Fruit fly (Drosophila melanogaster) whole organism, embryonic: ENCODE measurements around the gene VGlut.

Source experiments
- Ada2b ChIP-seq: fragments of 200-800 bp; sonication (Bioruptor generic); IDR thresholded peaks from 2 replicates; pipeline ENCODE4 v1.3.6; 2022; ENCODE audit warnings: missing biosample characterization, missing genetic modification characterization
- Adf1 ChIP-seq: fragments of 200-800 bp; sonication (Bioruptor generic); IDR thresholded peaks from 2 replicates; pipeline ENCODE4 v1.3.6; 2022; ENCODE audit warnings: missing biosample characterization, missing genetic modification characterization
- Atf6 ChIP-seq: fragments of 200-800 bp; sonication (Bioruptor generic); IDR thresholded peaks from 2 replicates; pipeline ENCODE4 v1.3.6; 2022; ENCODE audit warnings: missing biosample characterization, missing genetic modification characterization
- Bdp1 ChIP-seq: fragments of 200-800 bp; sonication (Bioruptor generic); optimal IDR thresholded peaks from 3 replicates; lab custom pipeline; 2016; ENCODE audit warnings: missing biosample characterization, missing genetic modification characterization
- BtbVII ChIP-seq: fragments of 200-800 bp; sonication (Bioruptor generic); optimal IDR thresholded peaks from 3 replicates; lab custom pipeline; 2017; ENCODE audit warnings: missing biosample characterization, mild to moderate bottlenecking, missing genetic modification characterization
- C15 ChIP-seq: fragments of 200-800 bp; sonication (Bioruptor generic); IDR thresholded peaks from 3 replicates; pipeline ENCODE4 v1.3.6; 2022; ENCODE audit warnings: missing biosample characterization, missing genetic modification characterization
- CG11696 ChIP-seq: fragments of 200-800 bp; sonication (Bioruptor generic); IDR thresholded peaks from 2 replicates; pipeline ENCODE4 v1.3.6; 2022; ENCODE audit warnings: missing biosample characterization, missing genetic modification characterization
- CG12236 ChIP-seq: fragments of 200-800 bp; sonication (Bioruptor generic); optimal IDR thresholded peaks from 2 replicates; lab custom pipeline; 2016; ENCODE audit warnings: missing biosample characterization, missing genetic modification characterization
- CG12744 ChIP-seq: fragments of 200-800 bp; sonication (Bioruptor generic); optimal IDR thresholded peaks from 2 replicates; lab custom pipeline; 2016; ENCODE audit warnings: missing biosample characterization, missing genetic modification characterization
- CG13296 ChIP-seq: fragments of 200-800 bp; sonication (Bioruptor generic); optimal IDR thresholded peaks from 3 replicates; lab custom pipeline; 2018; ENCODE audit warnings: missing biosample characterization, mild to moderate bottlenecking, missing genetic modification characterization
- CG17385 ChIP-seq: fragments of 200-800 bp; sonication (Bioruptor generic); optimal IDR thresholded peaks from 3 replicates; lab custom pipeline; 2018; ENCODE audit warnings: missing biosample characterization, mild to moderate bottlenecking, missing genetic modification characterization
- CG18011 ChIP-seq: fragments of 200-800 bp; sonication (Bioruptor generic); optimal IDR thresholded peaks from 2 replicates; lab custom pipeline; 2017; ENCODE audit warnings: missing biosample characterization, missing genetic modification characterization, mild to moderate bottlenecking, moderate library complexity, missing genotype
- CG18619 ChIP-seq: fragments of 200-800 bp; sonication (Bioruptor generic); optimal IDR thresholded peaks from 3 replicates; lab custom pipeline; 2017; ENCODE audit warnings: missing biosample characterization, mild to moderate bottlenecking, missing genetic modification characterization
- CG2116 ChIP-seq: fragments of 200-800 bp; sonication (Bioruptor generic); optimal IDR thresholded peaks from 3 replicates; lab custom pipeline; 2018; ENCODE audit warnings: missing biosample characterization, mild to moderate bottlenecking, missing genetic modification characterization
- CG2202 ChIP-seq: fragments of 200-800 bp; sonication (Bioruptor generic); optimal IDR thresholded peaks from 2 replicates; lab custom pipeline; 2018; ENCODE audit warnings: missing biosample characterization, mild to moderate bottlenecking, missing genetic modification characterization
- CG32532 ChIP-seq: fragments of 200-800 bp; sonication (Bioruptor generic); IDR thresholded peaks from 2 replicates; pipeline ENCODE4 v1.3.6; 2022; ENCODE audit warnings: missing biosample characterization, missing genetic modification characterization
- CG33557 ChIP-seq: fragments of 200-800 bp; sonication (Bioruptor generic); optimal IDR thresholded peaks from 2 replicates; lab custom pipeline; 2019; ENCODE audit warnings: missing biosample characterization, mild to moderate bottlenecking, missing genetic modification characterization, moderate library complexity
- CG3847 ChIP-seq: fragments of 200-800 bp; sonication (Bioruptor generic); IDR thresholded peaks from 2 replicates; pipeline ENCODE4 v1.3.6; 2022; ENCODE audit warnings: missing biosample characterization, missing genetic modification characterization
- CG4820 ChIP-seq: fragments of 200-800 bp; sonication (Bioruptor generic); optimal IDR thresholded peaks from 3 replicates; lab custom pipeline; 2016; ENCODE audit warnings: missing biosample characterization, missing genetic modification characterization
- CG5953 ChIP-seq: fragments of 200-800 bp; sonication (Bioruptor generic); IDR thresholded peaks from 2 replicates; pipeline ENCODE4 v1.3.6; 2022; ENCODE audit warnings: missing biosample characterization, missing genetic modification characterization
- CG6689 ChIP-seq: fragments of 200-800 bp; sonication (Bioruptor generic); IDR thresholded peaks from 2 replicates; pipeline ENCODE4 v1.3.6; 2022; ENCODE audit warnings: missing biosample characterization, missing genetic modification characterization
- CG7963 ChIP-seq: fragments of 200-800 bp; sonication (Bioruptor generic); IDR thresholded peaks from 3 replicates; pipeline ENCODE4 v1.3.6; 2022; ENCODE audit warnings: missing biosample characterization, missing genetic modification characterization; ENCODE audit not compliant: partially characterized antibody
- CG7987 ChIP-seq: fragments of 200-800 bp; sonication (Bioruptor generic); optimal IDR thresholded peaks from 2 replicates; lab custom pipeline; 2018; ENCODE audit warnings: missing biosample characterization, mild to moderate bottlenecking, missing genetic modification characterization, moderate library complexity
- CG8478 ChIP-seq: fragments of >200 bp; optimal IDR thresholded peaks from 2 replicates; lab custom pipeline; 2018
- CG9797 ChIP-seq: fragments of 200-800 bp; sonication (Bioruptor generic); optimal IDR thresholded peaks from 3 replicates; lab custom pipeline; 2018; ENCODE audit warnings: missing biosample characterization, mild to moderate bottlenecking, missing genetic modification characterization
- CG9876 ChIP-seq: fragments of 200-800 bp; sonication (Bioruptor generic); optimal IDR thresholded peaks from 2 replicates; lab custom pipeline; 2016; ENCODE audit warnings: missing biosample characterization, missing genetic modification characterization
- Chrac-16 ChIP-seq: fragments of 200-800 bp; sonication (Bioruptor generic); optimal IDR thresholded peaks from 3 replicates; lab custom pipeline; 2016; ENCODE audit warnings: missing biosample characterization, missing genetic modification characterization
- D ChIP-seq, 2 experiments: fragments of 200-800 bp in 1 of 2; fragments of >200 bp in 1 of 2; sonication (Bioruptor generic) in 1 of 2; optimal IDR thresholded peaks; 2 replicates in 1 of 2; 3 replicates in 1 of 2; lab custom pipeline; 2017; ENCODE audit warnings: mild to moderate bottlenecking in 1 of 2, missing biosample characterization in 1 of 2, missing genetic modification characterization in 1 of 2, missing genetic modification reagents in 1 of 2
- Dll ChIP-seq: fragments of 200-800 bp; sonication (Bioruptor generic); IDR thresholded peaks from 4 replicates; pipeline ENCODE4 v1.3.6; 2022; ENCODE audit warnings: missing biosample characterization, missing genetic modification characterization; ENCODE audit not compliant: partially characterized antibody
- Drgx ChIP-seq: fragments of 200-800 bp; sonication (Bioruptor generic); IDR thresholded peaks from 2 replicates; pipeline ENCODE4 v1.3.6; 2022; ENCODE audit warnings: missing biosample characterization, missing genetic modification characterization
- H15 ChIP-seq: fragments of 200-800 bp; sonication (Bioruptor generic); IDR thresholded peaks from 3 replicates; pipeline ENCODE4 v1.3.6; 2022; ENCODE audit warnings: missing biosample characterization, missing genetic modification characterization
- HmgD ChIP-seq: fragments of 200-800 bp; sonication (Bioruptor generic); optimal IDR thresholded peaks from 3 replicates; lab custom pipeline; 2016; ENCODE audit warnings: missing biosample characterization, missing genetic modification characterization
- Mrtf ChIP-seq: fragments of 200-800 bp; sonication (Bioruptor generic); IDR thresholded peaks from 3 replicates; pipeline ENCODE4 v1.3.6; 2022; ENCODE audit warnings: missing biosample characterization, missing genetic modification characterization
- NK7.1 ChIP-seq: fragments of 200-800 bp; sonication (Bioruptor generic); optimal IDR thresholded peaks from 3 replicates; lab custom pipeline; 2016; ENCODE audit warnings: missing biosample characterization, missing genetic modification characterization
- NfI ChIP-seq: fragments of 200-800 bp; sonication (Bioruptor generic); optimal IDR thresholded peaks from 3 replicates; lab custom pipeline; 2018; ENCODE audit warnings: missing biosample characterization, mild to moderate bottlenecking, missing genetic modification characterization, moderate library complexity
- Scr ChIP-seq: fragments of 200-800 bp; sonication (Bioruptor generic); IDR thresholded peaks from 2 replicates; pipeline ENCODE4 v1.3.6; 2022; ENCODE audit warnings: missing biosample characterization, missing genetic modification characterization; ENCODE audit not compliant: partially characterized antibody
- bab2 ChIP-seq: fragments of 200-800 bp; sonication (Bioruptor generic); optimal IDR thresholded peaks from 2 replicates; lab custom pipeline; 2016; ENCODE audit warnings: missing biosample characterization, missing genetic modification characterization
- br ChIP-seq: fragments of >200 bp; optimal IDR thresholded peaks from 2 replicates; lab custom pipeline; 2017
- crc ChIP-seq: fragments of 200-800 bp; sonication (Bioruptor generic); optimal IDR thresholded peaks from 2 replicates; lab custom pipeline; 2016; ENCODE audit warnings: missing biosample characterization, missing genetic modification characterization
- dmrt11E ChIP-seq: fragments of 200-800 bp; sonication (Bioruptor generic); optimal IDR thresholded peaks from 3 replicates; lab custom pipeline; 2018; ENCODE audit warnings: missing biosample characterization, mild to moderate bottlenecking, missing genetic modification characterization, moderate library complexity
- dpn ChIP-seq, 2 experiments: fragments of 200-800 bp; sonication (Bioruptor generic); optimal IDR thresholded peaks; 3 replicates each; lab custom pipeline; 2016; ENCODE audit warnings: missing biosample characterization in 2 of 2, missing genetic modification characterization in 2 of 2
- ftz-f1 ChIP-seq: fragments of 200-800 bp; sonication (Bioruptor generic); optimal IDR thresholded peaks from 2 replicates; lab custom pipeline; 2016; ENCODE audit warnings: missing biosample characterization, missing genetic modification characterization
- inv ChIP-seq: fragments of 200-800 bp; sonication (Bioruptor generic); IDR thresholded peaks from 2 replicates; pipeline ENCODE4 v1.3.6; 2022; ENCODE audit warnings: missing biosample characterization, missing genetic modification characterization; ENCODE audit not compliant: partially characterized antibody
- jing ChIP-seq: fragments of 200-800 bp; sonication (Bioruptor generic); optimal IDR thresholded peaks from 2 replicates; lab custom pipeline; 2018; ENCODE audit warnings: missing biosample characterization, mild to moderate bottlenecking, missing genetic modification characterization
- phol ChIP-seq: fragments of 200-800 bp; sonication (Bioruptor generic); optimal IDR thresholded peaks from 3 replicates; lab custom pipeline; 2018; ENCODE audit warnings: missing biosample characterization, mild to moderate bottlenecking, missing genetic modification characterization, moderate library complexity
- pros ChIP-seq: fragments of 200-800 bp; sonication (Bioruptor generic); optimal IDR thresholded peaks from 3 replicates; lab custom pipeline; 2019; ENCODE audit warnings: missing biosample characterization, mild to moderate bottlenecking, missing genetic modification characterization, moderate library complexity
- sc ChIP-seq, 3 experiments: fragments of >200 bp in 2 of 3; fragments of 200-800 bp in 1 of 3; sonication (Bioruptor generic) in 1 of 3; optimal IDR thresholded peaks; 2 replicates in 2 of 3; 3 replicates in 1 of 3; lab custom pipeline; 2017; ENCODE audit warnings: mild to moderate bottlenecking in 1 of 3, missing biosample characterization in 1 of 3, missing genetic modification characterization in 1 of 3, missing genetic modification reagents in 1 of 3
- sisA ChIP-seq: fragments of 200-800 bp; sonication (Bioruptor generic); IDR thresholded peaks from 2 replicates; pipeline ENCODE4 v1.3.6; 2022; ENCODE audit warnings: missing biosample characterization, missing genetic modification characterization
- slp2 ChIP-seq: fragments of 200-800 bp; sonication (Bioruptor generic); optimal IDR thresholded peaks from 2 replicates; lab custom pipeline; 2016; ENCODE audit warnings: missing biosample characterization, missing genetic modification characterization
- toy ChIP-seq: fragments of 200-800 bp; sonication (Bioruptor generic); IDR thresholded peaks from 2 replicates; pipeline ENCODE4 v1.3.6; 2022; ENCODE audit warnings: missing biosample characterization, missing genetic modification characterization
- vfl ChIP-seq: fragments of 200-800 bp; sonication (Bioruptor generic); optimal IDR thresholded peaks from 2 replicates; lab custom pipeline; 2016; ENCODE audit warnings: missing biosample characterization, missing genetic modification characterization
- wek ChIP-seq: fragments of 200-800 bp; sonication (Bioruptor generic); optimal IDR thresholded peaks from 3 replicates; lab custom pipeline; 2018; ENCODE audit warnings: missing biosample characterization, mild to moderate bottlenecking, missing genetic modification characterization, moderate library complexity

VGlut gene

DNA sequence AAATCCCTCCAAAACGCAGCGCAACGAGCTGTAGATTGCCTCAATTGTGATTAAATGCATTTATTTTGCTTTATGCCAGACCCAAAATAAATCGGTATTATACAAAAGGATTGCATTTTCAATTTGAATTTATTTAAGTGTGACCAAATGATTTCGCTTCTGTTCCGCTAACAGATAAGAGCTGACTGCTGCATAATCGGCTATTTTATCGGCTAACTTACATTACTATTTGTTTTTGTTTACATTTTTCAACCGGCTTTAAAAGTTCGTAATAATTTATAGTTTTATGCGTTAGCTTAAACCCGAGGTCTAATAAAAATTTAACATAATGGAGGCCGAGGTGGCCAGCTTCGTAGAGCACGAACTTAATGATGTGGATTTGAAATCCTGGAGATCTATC lies 17.1 kb upstream of the VGlut start, which contains the start of gene PIG-Wa (continued):
- TF ChIP-seq crc (GFP tag; lab: Kevin White, UChicago), result no peak
- no peak for TF ChIP-seq NK7.1 (GFP tag; lab: Kevin White, UChicago)
- TF ChIP-seq HmgD (GFP tag; lab: Kevin White, UChicago), result peak; percentile 29
- no peak for TF ChIP-seq NfI (GFP tag; lab: Kevin White, UChicago)
- peak in 1 of 2 experiments; percentile 11 for TF ChIP-seq dpn (GFP tag; optimal IDR thresholded peaks at IDR 0.05; lab: Kevin White, UChicago)
- no peak for TF ChIP-seq CG11696 (GFP tag; lab: Robert Waterston, UW)
- no peak for TF ChIP-seq Adf1 (GFP tag; lab: Robert Waterston, UW)
- no peak for TF ChIP-seq Mrtf (GFP tag; lab: Robert Waterston, UW)
- no peak for TF ChIP-seq Ada2b (GFP tag; lab: Robert Waterston, UW)
- TF ChIP-seq CG7963 (GFP tag; lab: Robert Waterston, UW), result no peak
- TF ChIP-seq jing (GFP tag; lab: Kevin White, UChicago), result no peak
- TF ChIP-seq slp2 (GFP tag; lab: Kevin White, UChicago), result no peak
- no peak for TF ChIP-seq vfl (GFP tag; lab: Kevin White, UChicago)
- no peak for TF ChIP-seq CG12744 (GFP tag; lab: Kevin White, UChicago)
- TF ChIP-seq bab2 (GFP tag; lab: Kevin White, UChicago), result no peak
- no peak for TF ChIP-seq BtbVII (GFP tag; lab: Kevin White, UChicago)
- no peak for TF ChIP-seq inv
- TF ChIP-seq CG6689 (GFP tag; lab: Robert Waterston, UW), result no peak
- no peak for TF ChIP-seq CG13296
- no peak for TF ChIP-seq CG2202 (tag; lab: Kevin White, UChicago)
- no peak for TF ChIP-seq CG32532 (GFP tag; lab: Robert Waterston, UW)
- peak; percentile 19 for TF ChIP-seq CG9797 (GFP tag; lab: Kevin White, UChicago)
- TF ChIP-seq CG33557 (GFP tag; lab: Kevin White, UChicago), result no peak
- no peak for TF ChIP-seq CG5953 (GFP tag; lab: Robert Waterston, UW)
- TF ChIP-seq ftz-f1 (GFP tag; lab: Kevin White, UChicago), result no peak
- TF ChIP-seq Chrac-16, result no peak
- peak; percentile 31 for TF ChIP-seq CG2116 (GFP tag; lab: Kevin White, UChicago)
- no peak for TF ChIP-seq CG4820 (GFP tag; lab: Kevin White, UChicago)
- TF ChIP-seq CG18011, result peak; percentile 98
- no peak for TF ChIP-seq Bdp1 (GFP tag; lab: Kevin White, UChicago)
- no peak for TF ChIP-seq Atf6 (GFP tag; lab: Robert Waterston, UW)
- no peak for TF ChIP-seq dmrt11E (tag; lab: Kevin White, UChicago)
- no peak for TF ChIP-seq CG9876 (GFP tag; lab: Kevin White, UChicago)
- no peak for TF ChIP-seq toy (GFP tag; lab: Robert Waterston, UW)
- peak; percentile 54 for TF ChIP-seq CG3847 (GFP tag; lab: Robert Waterston, UW)
- TF ChIP-seq CG12236 (GFP tag; lab: Kevin White, UChicago), result no peak
- no peak for TF ChIP-seq Drgx (GFP tag; lab: Robert Waterston, UW)
- TF ChIP-seq sc (optimal IDR thresholded peaks at IDR 0.05; lab: Kevin White, UChicago), result no peak
- no peak for TF ChIP-seq sc (GFP tag; optimal IDR thresholded peaks at IDR 0.05; lab: Kevin White, UChicago)
- no peak for TF ChIP-seq CG7987
- TF ChIP-seq wek, result peak; percentile 34
- TF ChIP-seq pros (GFP tag; lab: Kevin White, UChicago), result no peak
- TF ChIP-seq phol, result no peak
- no peak for TF ChIP-seq sisA
- peak; percentile 40; the same call in 1 of the 2 replicates for TF ChIP-seq Scr
- no peak for TF ChIP-seq CG17385 (GFP tag; lab: Kevin White, UChicago)
- TF ChIP-seq CG18619 (GFP tag; lab: Kevin White, UChicago), result no peak
- no peak for TF ChIP-seq D (optimal IDR thresholded peaks at IDR 0.05; lab: Kevin White, UChicago)
- TF ChIP-seq D (GFP tag; optimal IDR thresholded peaks at IDR 0.05; lab: Kevin White, UChicago), result no peak
- TF ChIP-seq CG8478, result no peak
- TF ChIP-seq H15 (GFP tag; lab: Robert Waterston, UW), result no peak
- no peak for TF ChIP-seq br
- TF ChIP-seq Dll, result 0 out of 4 replicates have a peak, but pooled peaks have one; percentile 17
- TF ChIP-seq C15, result no peak
